Worm (Caenorhabditis elegans): Measurements from ENCODE around the gene ccch-2.

DNA sequence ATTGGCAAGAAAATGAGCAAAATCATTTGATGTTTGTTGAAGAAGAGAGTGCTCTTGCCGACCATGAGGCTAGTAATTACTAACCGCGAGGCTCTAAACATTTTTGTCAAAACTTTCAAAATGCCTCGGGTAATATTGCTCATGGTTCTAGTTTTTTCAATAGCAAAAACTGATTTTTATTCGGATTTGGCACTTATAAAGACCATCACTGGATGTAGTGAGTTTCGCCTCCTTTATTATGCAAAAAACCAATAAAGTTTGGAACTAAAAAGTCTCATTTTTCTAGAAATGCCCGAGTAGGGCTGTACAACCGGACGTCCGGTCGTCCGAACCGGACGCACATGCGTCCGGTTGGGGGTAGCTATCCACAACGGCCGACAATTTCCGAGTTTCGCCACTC is 45.0 kb upstream of the ccch-2 start, which contains the start of the genes hpa-1 and irld-39:
- TF ChIP-seq hlh-11 (tag; optimal IDR thresholded peaks at IDR 0.05) (no peak), mep-1 (tag; optimal IDR thresholded peaks at IDR 0.05) (no peak), attf-4 (tag; optimal IDR thresholded peaks at IDR 0.05) (no peak), lin-13 (GFP tag; optimal IDR thresholded peaks at IDR 0.05) (no peak), nhr-10 (tag; optimal IDR thresholded peaks at IDR 0.05) (no peak), ama-1 (optimal IDR thresholded peaks at IDR 0.05) (no peak), ceh-44 (GFP tag; IDR thresholded peaks at IDR 0.05) (no peak)
